Worm (Caenorhabditis elegans): ENCODE results near the gene T12A7.2.

Gene T12A7.2

DNA sequence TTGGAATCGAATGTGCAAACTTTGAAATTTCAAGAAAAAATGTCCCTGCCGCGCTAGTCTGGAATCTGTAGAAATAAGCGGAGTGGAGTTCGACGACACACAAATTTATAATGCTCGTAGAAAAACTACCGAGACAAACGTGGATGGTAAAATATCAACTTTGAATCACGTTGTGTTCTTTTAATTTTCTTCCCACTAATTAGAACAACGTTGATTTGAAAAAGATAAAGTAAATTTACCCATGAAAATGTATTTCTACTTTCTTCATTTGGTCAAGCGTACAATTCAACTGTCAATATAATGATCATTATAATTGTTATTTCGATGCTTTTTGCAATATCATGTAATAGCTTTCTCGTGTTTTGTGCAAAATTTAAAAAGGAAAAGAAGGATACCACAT lies 18.5 kb downstream of the T12A7.2 start, which contains the start of gene K01A6.5 (continued):
- TF ChIP-seq B0261.1 (tag; optimal IDR thresholded peaks at IDR 0.05) (no peak), F33H1.4 (GFP tag; IDR thresholded peaks at IDR 0.05) (no peak)

ce11 chrIV:11740204-11740603 lies 20.7 kb downstream of the T12A7.2 start, which contains the start of gene K01A6.4:
Gene K01A6.4, minus strand, starts transcription at chrIV:11740304.
- TF ChIP-seq egl-18 (GFP tag; IDR thresholded peaks at IDR 0.05) (no peak), madf-3 (GFP tag; IDR thresholded peaks at IDR 0.05) (no peak), aptf-2 (GFP tag; conservative IDR thresholded peaks at IDR 0.05) (no peak), somi-1 (GFP tag; optimal IDR thresholded peaks at IDR 0.05) (no peak), hlh-12 (tag; optimal IDR thresholded peaks at IDR 0.05) (no peak), cebp-2 (GFP tag; IDR thresholded peaks at IDR 0.05) (no peak), athp-1 (tag; optimal IDR thresholded peaks at IDR 0.05) (no peak), chd-7 (tag; optimal IDR thresholded peaks at IDR 0.05) (no peak), nhr-27 (tag; optimal IDR thresholded peaks at IDR 0.05) (no peak), tlf-1 (GFP tag; optimal IDR thresholded peaks at IDR 0.05) (no peak), rcor-1 (GFP tag; IDR thresholded peaks at IDR 0.05) (no peak), dpff-1 (tag; optimal IDR thresholded peaks at IDR 0.05) (no peak), F37B4.10 (GFP tag; IDR thresholded peaks at IDR 0.05) (no peak), unc-130 (GFP tag; optimal IDR thresholded peaks at IDR 0.05) (no peak)

ce11 chrIV:11738092-11738617 lies 22.8 kb downstream of the T12A7.2 start, which contains the start of gene K01A6.7:
Gene K01A6.7, minus strand, starts transcription at chrIV:11738567.
- TF ChIP-seq Y53F4B.3 (GFP tag; IDR thresholded peaks at IDR 0.05) (no peak), ztf-22 (GFP tag; optimal IDR thresholded peaks at IDR 0.05) (no peak), T07F8.4 (tag; optimal IDR thresholded peaks at IDR 0.05) (no peak), atf-7 (tag; optimal IDR thresholded peaks at IDR 0.05) (no peak), nhr-179 (tag; optimal IDR thresholded peaks at IDR 0.05) (no peak), tlf-1 (GFP tag; optimal IDR thresholded peaks at IDR 0.05) (no peak), nhr-80 (tag; optimal IDR thresholded peaks at IDR 0.05) (no peak), madf-6 (GFP tag; IDR thresholded peaks at IDR 0.05) (no peak), mcd-1 (GFP tag; IDR thresholded peaks at IDR 0.05) (no peak), let-526 (GFP tag; IDR thresholded peaks at IDR 0.05) (no peak), nhr-90 (tag; optimal IDR thresholded peaks at IDR 0.05) (no peak)

- TF ChIP-seq snpc-1.1 (tag; optimal IDR thresholded peaks at IDR 0.05; ENCODE audit: insufficient read depth) (no peak), fkh-3 (tag; optimal IDR thresholded peaks at IDR 0.05) (no peak), dox-1 (GFP tag; IDR thresholded peaks at IDR 0.05) (no peak), nhr-27 (tag; optimal IDR thresholded peaks at IDR 0.05) (no peak), F10E7.11 (tag; optimal IDR thresholded peaks at IDR 0.05) (no peak), mes-4 (tag; optimal IDR thresholded peaks at IDR 0.05) (no peak), nhr-80 (tag; optimal IDR thresholded peaks at IDR 0.05) (no peak), sptf-2 (GFP tag; optimal IDR thresholded peaks at IDR 0.05) (no peak), T07F8.4 (tag; optimal IDR thresholded peaks at IDR 0.05) (no peak), tlf-1 (GFP tag; optimal IDR thresholded peaks at IDR 0.05) (no peak), ceh-40 (GFP tag; IDR thresholded peaks at IDR 0.05) (no peak), egl-44 (GFP tag; IDR thresholded peaks at IDR 0.05) (no peak), ceh-100 (GFP tag; IDR thresholded peaks at IDR 0.05) (no peak), chd-7 (tag; optimal IDR thresholded peaks at IDR 0.05) (no peak), Y67H2A.10 (GFP tag; conservative IDR thresholded peaks at IDR 0.05) (no peak)
These were observed 23.6 kb downstream of the T12A7.2 start, which contains the start of gene K01A6.8 for ce11 chrIV:11737269-11737668. Gene K01A6.8, minus strand, starts transcription at chrIV:11737369.

Data from whole organism, young adult.